Fruit fly (Drosophila melanogaster) whole organism, embryonic: ENCODE data around the gene CG2533.

Experiments
- BEAF-32 ChIP-seq: fragments of 200-800 bp; sonication (Bioruptor generic); optimal IDR thresholded peaks from 3 replicates; lab custom pipeline; 2017; ENCODE audit warnings: missing biosample characterization, missing genetic modification characterization, mild to moderate bottlenecking, moderate library complexity, missing genetic modification reagents
- Bdp1 ChIP-seq: fragments of 200-800 bp; sonication (Bioruptor generic); optimal IDR thresholded peaks from 3 replicates; lab custom pipeline; 2016; ENCODE audit warnings: missing biosample characterization, missing genetic modification characterization
- CG10431 ChIP-seq: fragments of 200-800 bp; sonication (Bioruptor generic); optimal IDR thresholded peaks from 3 replicates; lab custom pipeline; 2018; ENCODE audit warnings: missing biosample characterization, mild to moderate bottlenecking, missing genetic modification characterization
- CG11093 ChIP-seq: fragments of 200-800 bp; sonication (Bioruptor generic); IDR thresholded peaks from 3 replicates; pipeline ENCODE4 v1.3.6; 2022; ENCODE audit warnings: missing biosample characterization, missing genetic modification characterization
- CG11504 ChIP-seq: fragments of 200-800 bp; sonication (Bioruptor generic); optimal IDR thresholded peaks from 3 replicates; lab custom pipeline; 2019; ENCODE audit warnings: missing biosample characterization, mild to moderate bottlenecking, missing genetic modification characterization, moderate library complexity
- CG11696 ChIP-seq: fragments of 200-800 bp; sonication (Bioruptor generic); IDR thresholded peaks from 2 replicates; pipeline ENCODE4 v1.3.6; 2022; ENCODE audit warnings: missing biosample characterization, missing genetic modification characterization
- CG12744 ChIP-seq: fragments of 200-800 bp; sonication (Bioruptor generic); optimal IDR thresholded peaks from 2 replicates; lab custom pipeline; 2016; ENCODE audit warnings: missing biosample characterization, missing genetic modification characterization
- CG13123 ChIP-seq: fragments of 200-800 bp; sonication (Bioruptor generic); optimal IDR thresholded peaks from 2 replicates; lab custom pipeline; 2016; ENCODE audit warnings: missing biosample characterization, missing genetic modification characterization
- CG13296 ChIP-seq: fragments of 200-800 bp; sonication (Bioruptor generic); optimal IDR thresholded peaks from 3 replicates; lab custom pipeline; 2018; ENCODE audit warnings: missing biosample characterization, mild to moderate bottlenecking, missing genetic modification characterization
- CG14014 ChIP-seq: fragments of 200-800 bp; sonication (Bioruptor generic); IDR thresholded peaks from 2 replicates; pipeline ENCODE4 v1.3.6; 2022; ENCODE audit warnings: missing biosample characterization, missing genetic modification characterization
- CG15073 ChIP-seq: fragments of 200-800 bp; sonication (Bioruptor generic); optimal IDR thresholded peaks from 2 replicates; lab custom pipeline; 2016; ENCODE audit warnings: missing biosample characterization, missing genetic modification characterization
- CG16815 ChIP-seq: fragments of 200-800 bp; sonication (Bioruptor generic); optimal IDR thresholded peaks from 3 replicates; lab custom pipeline; 2017; ENCODE audit warnings: missing biosample characterization, mild to moderate bottlenecking, missing genetic modification characterization
- CG17612 ChIP-seq: fragments of 200-800 bp; sonication (Bioruptor generic); IDR thresholded peaks from 2 replicates; pipeline ENCODE4 v1.3.6; 2022; ENCODE audit warnings: missing biosample characterization, missing genetic modification characterization
- CG18011 ChIP-seq: fragments of 200-800 bp; sonication (Bioruptor generic); optimal IDR thresholded peaks from 2 replicates; lab custom pipeline; 2017; ENCODE audit warnings: missing biosample characterization, missing genetic modification characterization, mild to moderate bottlenecking, moderate library complexity, missing genotype
- CG18619 ChIP-seq: fragments of 200-800 bp; sonication (Bioruptor generic); optimal IDR thresholded peaks from 3 replicates; lab custom pipeline; 2017; ENCODE audit warnings: missing biosample characterization, mild to moderate bottlenecking, missing genetic modification characterization
- CG3065 ChIP-seq: fragments of 200-800 bp; sonication (Bioruptor generic); optimal IDR thresholded peaks from 2 replicates; lab custom pipeline; 2016; ENCODE audit warnings: missing biosample characterization, missing genetic modification characterization
- CG34224 ChIP-seq: fragments of 200-800 bp; sonication (Bioruptor generic); IDR thresholded peaks from 3 replicates; pipeline ENCODE4 v1.3.6; 2022; ENCODE audit warnings: missing biosample characterization, missing genetic modification characterization; ENCODE audit not compliant: partially characterized antibody
- CG34422 ChIP-seq: fragments of 200-800 bp; sonication (Bioruptor generic); IDR thresholded peaks from 3 replicates; pipeline ENCODE4 v1.3.6; 2022; ENCODE audit warnings: missing biosample characterization, missing genetic modification characterization
- CG4328 ChIP-seq: fragments of 200-800 bp; sonication (Bioruptor generic); optimal IDR thresholded peaks from 3 replicates; lab custom pipeline; 2017; ENCODE audit warnings: missing biosample characterization, missing genetic modification reagents, missing genetic modification characterization
- CG6175 ChIP-seq: fragments of 200-800 bp; sonication (Bioruptor generic); IDR thresholded peaks from 3 replicates; pipeline ENCODE4 v1.3.6; 2022; ENCODE audit warnings: missing biosample characterization, missing genetic modification characterization
- CG9932 ChIP-seq: fragments of 200-800 bp; sonication (Bioruptor generic); IDR thresholded peaks from 2 replicates; pipeline ENCODE4 v1.3.6; 2022; ENCODE audit warnings: missing biosample characterization, missing genetic modification characterization
- Dip2 ChIP-seq: fragments of 200-800 bp; sonication (Bioruptor generic); IDR thresholded peaks from 2 replicates; pipeline ENCODE4 v1.3.6; 2022; ENCODE audit warnings: missing biosample characterization, missing genetic modification characterization
- Eip74EF ChIP-seq, 2 experiments: fragments of 200-800 bp in 1 of 2; fragments of >200 bp in 1 of 2; sonication (Bioruptor generic) in 1 of 2; optimal IDR thresholded peaks; 2 replicates each; lab custom pipeline; 2017 to 2019; ENCODE audit warnings: missing biosample characterization in 2 of 2, missing genetic modification characterization in 2 of 2, mild to moderate bottlenecking in 1 of 2, moderate library complexity in 1 of 2
- Ets97D ChIP-seq: fragments of 200-800 bp; sonication (Bioruptor generic); optimal IDR thresholded peaks from 3 replicates; lab custom pipeline; 2016; ENCODE audit warnings: missing biosample characterization, missing genetic modification characterization
- H15 ChIP-seq: fragments of 200-800 bp; sonication (Bioruptor generic); IDR thresholded peaks from 3 replicates; pipeline ENCODE4 v1.3.6; 2022; ENCODE audit warnings: missing biosample characterization, missing genetic modification characterization
- HLH4C ChIP-seq: fragments of 200-800 bp; sonication (Bioruptor generic); IDR thresholded peaks from 3 replicates; pipeline ENCODE4 v1.3.6; 2022; ENCODE audit warnings: missing biosample characterization, missing genetic modification characterization; ENCODE audit not compliant: partially characterized antibody
- Hmx ChIP-seq: fragments of 200-800 bp; sonication (Bioruptor generic); optimal IDR thresholded peaks from 2 replicates; lab custom pipeline; 2016; ENCODE audit warnings: missing biosample characterization, missing genetic modification characterization
- Kr ChIP-seq: fragments of 200-800 bp; sonication (Bioruptor generic); optimal IDR thresholded peaks from 2 replicates; lab custom pipeline; 2017; ENCODE audit warnings: missing biosample characterization, mild to moderate bottlenecking, missing genetic modification characterization
- Meics ChIP-seq: fragments of 200-800 bp; sonication (Bioruptor generic); optimal IDR thresholded peaks from 2 replicates; lab custom pipeline; 2017; ENCODE audit warnings: missing biosample characterization, mild to moderate bottlenecking, missing genetic modification characterization
- Mes4 ChIP-seq: fragments of 200-800 bp; sonication (Bioruptor generic); optimal IDR thresholded peaks from 2 replicates; lab custom pipeline; 2016; ENCODE audit warnings: missing biosample characterization, missing genetic modification characterization
- NC2α ChIP-seq: fragments of 200-800 bp; sonication (Bioruptor generic); optimal IDR thresholded peaks from 2 replicates; lab custom pipeline; 2016; ENCODE audit warnings: missing biosample characterization, missing genetic modification characterization
- YL-1 ChIP-seq: fragments of 200-800 bp; sonication (Bioruptor generic); optimal IDR thresholded peaks from 3 replicates; lab custom pipeline; 2017; ENCODE audit warnings: missing biosample characterization, mild to moderate bottlenecking, missing genetic modification characterization
- bab2 ChIP-seq: fragments of 200-800 bp; sonication (Bioruptor generic); optimal IDR thresholded peaks from 2 replicates; lab custom pipeline; 2016; ENCODE audit warnings: missing biosample characterization, missing genetic modification characterization
- da ChIP-seq: fragments of 200-800 bp; sonication (Bioruptor generic); optimal IDR thresholded peaks from 2 replicates; lab custom pipeline; 2016; ENCODE audit warnings: missing biosample characterization, missing genetic modification characterization
- dm ChIP-seq: fragments of 200-800 bp; sonication (Bioruptor generic); optimal IDR thresholded peaks from 3 replicates; lab custom pipeline; 2016; ENCODE audit warnings: missing biosample characterization, missing genetic modification characterization
- emc ChIP-seq: fragments of 200-800 bp; sonication (Bioruptor generic); optimal IDR thresholded peaks from 2 replicates; lab custom pipeline; 2016; ENCODE audit warnings: missing biosample characterization, missing genetic modification characterization
- eve ChIP-seq, 2 experiments: fragments of >200 bp; optimal IDR thresholded peaks; 2 replicates each; lab custom pipeline; 2017; ENCODE audit warnings: missing biosample characterization in 2 of 2, missing genetic modification characterization in 2 of 2
- gce ChIP-seq: fragments of 200-800 bp; sonication (Bioruptor generic); IDR thresholded peaks from 3 replicates; pipeline ENCODE4 v1.3.6; 2022; ENCODE audit warnings: missing biosample characterization, missing genetic modification characterization
- gro ChIP-seq: fragments of 200-800 bp; sonication (Bioruptor generic); optimal IDR thresholded peaks from 2 replicates; lab custom pipeline; 2016; ENCODE audit warnings: missing biosample characterization, missing genetic modification characterization
- gsb-n ChIP-seq: fragments of 200-800 bp; sonication (Bioruptor generic); optimal IDR thresholded peaks from 3 replicates; lab custom pipeline; 2018; ENCODE audit warnings: missing biosample characterization, mild to moderate bottlenecking, missing genetic modification characterization
- hb ChIP-seq: fragments of 200-800 bp; sonication (Bioruptor generic); IDR thresholded peaks from 3 replicates; pipeline ENCODE4 v1.3.6; 2022; ENCODE audit warnings: missing biosample characterization, missing genetic modification characterization; ENCODE audit not compliant: partially characterized antibody
- her ChIP-seq: fragments of 200-800 bp; sonication (Bioruptor generic); optimal IDR thresholded peaks from 2 replicates; lab custom pipeline; 2016; ENCODE audit warnings: missing biosample characterization, missing genetic modification characterization
- hkb ChIP-seq, 2 experiments: fragments of 200-800 bp in 1 of 2; fragments of >200 bp in 1 of 2; sonication (Bioruptor generic) in 1 of 2; IDR thresholded peaks in 1 of 2; optimal IDR thresholded peaks in 1 of 2; 2 replicates each; pipeline versions ENCODE4 v1.3.6 to Lab custom; 2017 to 2022; ENCODE audit warnings: missing biosample characterization in 1 of 2, missing genetic modification characterization in 1 of 2
- ken ChIP-seq: fragments of 200-800 bp; sonication (Bioruptor generic); IDR thresholded peaks from 3 replicates; pipeline ENCODE4 v1.3.6; 2022; ENCODE audit warnings: missing biosample characterization, missing genetic modification characterization
- pho ChIP-seq: fragments of 200-800 bp; sonication (Bioruptor generic); optimal IDR thresholded peaks from 2 replicates; lab custom pipeline; 2016; ENCODE audit warnings: missing biosample characterization, missing genetic modification characterization
- rib ChIP-seq: fragments of 200-800 bp; sonication (Bioruptor generic); IDR thresholded peaks from 2 replicates; pipeline ENCODE4 v1.3.6; 2022; ENCODE audit warnings: missing biosample characterization, missing genetic modification characterization
- sens ChIP-seq: fragments of 200-800 bp; sonication (Bioruptor generic); peaks from one replicate; lab custom pipeline; 2016; ENCODE audit warnings: missing biosample characterization, missing genetic modification characterization
- sima ChIP-seq: fragments of 200-800 bp; sonication (Bioruptor generic); optimal IDR thresholded peaks from 2 replicates; lab custom pipeline; 2016; ENCODE audit warnings: missing biosample characterization, missing genetic modification characterization
- slp2 ChIP-seq: fragments of 200-800 bp; sonication (Bioruptor generic); optimal IDR thresholded peaks from 2 replicates; lab custom pipeline; 2016; ENCODE audit warnings: missing biosample characterization, missing genetic modification characterization
- stwl ChIP-seq: fragments of 200-800 bp; sonication (Bioruptor generic); optimal IDR thresholded peaks from 3 replicates; lab custom pipeline; 2018; ENCODE audit warnings: missing biosample characterization, mild to moderate bottlenecking, missing genetic modification characterization, moderate library complexity

CG2533 gene

dm6 chrX:11580200-11580840 is 23.7 kb downstream of the CG2533 start, which contains the start of gene nod (continued):
- no peak for TF ChIP-seq HLH4C (GFP tag; lab: Robert Waterston, UW)
- TF ChIP-seq eve (GFP tag; optimal IDR thresholded peaks at IDR 0.05; lab: Kevin White, UChicago) = no peak
- peak; percentile 67 for TF ChIP-seq Meics (GFP tag; lab: Kevin White, UChicago)
- TF ChIP-seq CG3065 (GFP tag; lab: Kevin White, UChicago) = peak; percentile 42
- TF ChIP-seq da (GFP tag; lab: Kevin White, UChicago) = no peak
- peak; percentile 53 for TF ChIP-seq CG12744 (GFP tag; lab: Kevin White, UChicago)
- TF ChIP-seq Hmx (GFP tag; lab: Kevin White, UChicago) = no peak
- TF ChIP-seq sens (GFP tag; lab: Kevin White, UChicago) = peak; percentile 88
- TF ChIP-seq stwl (tag; lab: Kevin White, UChicago) = peak; percentile 66
- peak; percentile 62; the same call in 1 of the 2 replicates for TF ChIP-seq CG14014
- TF ChIP-seq CG17612 = no peak
- no peak for TF ChIP-seq CG34422
- TF ChIP-seq CG13123 (GFP tag; lab: Kevin White, UChicago) = peak; percentile 51
- peak; percentile 71 for TF ChIP-seq CG13296 (GFP tag; lab: Kevin White, UChicago)
- no peak for TF ChIP-seq Dip2 (GFP tag; lab: Robert Waterston, UW)
- no peak for TF ChIP-seq CG10431 (GFP tag; lab: Kevin White, UChicago)
- TF ChIP-seq CG16815 (GFP tag; lab: Kevin White, UChicago) = no peak
- no peak for TF ChIP-seq CG6175 (GFP tag; lab: Robert Waterston, UW)
- TF ChIP-seq gsb-n = peak; percentile 22
- peak; percentile 37 for TF ChIP-seq emc (GFP tag; lab: Kevin White, UChicago)
- TF ChIP-seq CG9932 = peak; percentile 72
- peak; percentile 7 for TF ChIP-seq Bdp1
- TF ChIP-seq CG4328 (GFP tag; lab: Kevin White, UChicago) = peak; percentile 23
- TF ChIP-seq slp2 (GFP tag; lab: Kevin White, UChicago) = peak; percentile 63
- peak; percentile 1 for TF ChIP-seq YL-1 (GFP tag; lab: Kevin White, UChicago)
- TF ChIP-seq rib = 0 out of 2 replicates have a peak, but pooled peaks have one; percentile 30
- TF ChIP-seq Mes4 (GFP tag; lab: Kevin White, UChicago) = peak; percentile 56
- TF ChIP-seq hkb (optimal IDR thresholded peaks at IDR 0.05; lab: Kevin White, UChicago) = peak; percentile 76
- peak; percentile 42; the same call in 1 of the 2 replicates for TF ChIP-seq hkb (GFP tag; IDR thresholded peaks at IDR 0.05; lab: Robert Waterston, UW)
- TF ChIP-seq CG11696 (GFP tag; lab: Robert Waterston, UW) = no peak
- TF ChIP-seq CG11504 = no peak
- TF ChIP-seq CG34224 = peak; percentile 64
- TF ChIP-seq gce (GFP tag; lab: Robert Waterston, UW) = no peak
- peak; percentile 81 for TF ChIP-seq BEAF-32 (GFP tag; lab: Kevin White, UChicago)
- peak; percentile 20 for TF ChIP-seq sima (GFP tag; lab: Kevin White, UChicago)
- TF ChIP-seq CG11093 = 0 out of 3 replicates have a peak, but pooled peaks have one; percentile 18
- peak; percentile 94 for TF ChIP-seq Ets97D
- TF ChIP-seq Eip74EF (GFP tag; optimal IDR thresholded peaks at IDR 0.05; lab: Kevin White, UChicago) = peak in 1 of 2 experiments; percentile 47
- TF ChIP-seq CG18619 (GFP tag; lab: Kevin White, UChicago) = peak; percentile 36
- peak; percentile 25 for TF ChIP-seq CG18011 (GFP tag; lab: Kevin White, UChicago)
- TF ChIP-seq CG15073 = no peak
- peak; percentile 73 for TF ChIP-seq her (GFP tag; lab: Kevin White, UChicago)
- TF ChIP-seq H15 (GFP tag; lab: Robert Waterston, UW) = no peak
- no peak for TF ChIP-seq Kr (GFP tag; lab: Kevin White, UChicago)
- TF ChIP-seq gro (GFP tag; lab: Kevin White, UChicago) = peak; percentile 78
- peak; percentile 65 for TF ChIP-seq bab2
- peak; percentile 62 for TF ChIP-seq pho (GFP tag; lab: Kevin White, UChicago)
- TF ChIP-seq ken (GFP tag; lab: Robert Waterston, UW) = no peak
- peak; percentile 31 for TF ChIP-seq dm (GFP tag; lab: Kevin White, UChicago)
- no peak for TF ChIP-seq hb (GFP tag; lab: Robert Waterston, UW)
- peak; percentile 41 for TF ChIP-seq NC2α (GFP tag; lab: Kevin White, UChicago)
